Worm (Caenorhabditis elegans) whole organism, young adult: ENCODE measurements around the gene srh-25.

Source experiments
- B0035.1 ChIP-seq: sonication (generic microtip); optimal IDR thresholded peaks from 2 replicates; lab custom pipeline; 2016; ENCODE audit warnings: missing genetic modification characterization, mild to moderate bottlenecking, missing compliant biosample characterization, missing genotype, missing genetic modification reagents
- F10E7.11 ChIP-seq: sonication (generic microtip); optimal IDR thresholded peaks from 2 replicates; lab custom pipeline; 2017; ENCODE audit warnings: mild to moderate bottlenecking, missing genetic modification characterization, moderate library complexity, missing compliant biosample characterization
- F23B12.7 ChIP-seq: sonication (generic microtip); optimal IDR thresholded peaks from 2 replicates; lab custom pipeline; 2017; ENCODE audit warnings: missing genetic modification characterization, mild to moderate bottlenecking, missing compliant biosample characterization, antibody characterized with exemption, moderate library complexity; ENCODE audit not compliant: insufficient read depth
- F33H1.4 ChIP-seq: fragments of 200-800 bp; sonication (Bioruptor generic); IDR thresholded peaks from 2 replicates; pipeline ENCODE4 v1.3.6; 2022; ENCODE audit warnings: missing genetic modification reagents, missing genetic modification characterization, missing compliant biosample characterization
- F39B2.1 ChIP-seq: fragments of 200-800 bp; sonication (Bioruptor generic); IDR thresholded peaks from 2 replicates; pipeline ENCODE4 v1.3.6; 2022; ENCODE audit warnings: missing genetic modification reagents, missing genetic modification characterization, missing compliant biosample characterization
- T07F8.4 ChIP-seq: sonication (generic microtip); optimal IDR thresholded peaks from 2 replicates; lab custom pipeline; 2016; ENCODE audit warnings: mild to moderate bottlenecking, missing genetic modification characterization, moderate library complexity, missing compliant biosample characterization
- Y53F4B.3 ChIP-seq: fragments of 200-800 bp; sonication (Bioruptor generic); IDR thresholded peaks from 2 replicates; pipeline ENCODE4 v1.3.6; 2022; ENCODE audit warnings: missing genetic modification reagents, missing genetic modification characterization, missing compliant biosample characterization
- Y56A3A.18 ChIP-seq: fragments of 200-800 bp; sonication (Bioruptor generic); IDR thresholded peaks from 2 replicates; pipeline ENCODE4 v1.3.6; 2022; ENCODE audit warnings: missing genetic modification reagents, missing genetic modification characterization, missing compliant biosample characterization
- aptf-2 ChIP-seq: fragments of 200-800 bp; sonication (Bioruptor generic); conservative IDR thresholded peaks from 2 replicates; pipeline ENCODE4 v1.3.6; 2022; ENCODE audit warnings: missing genetic modification reagents, missing genetic modification characterization, missing compliant biosample characterization
- atf-7 ChIP-seq: sonication (generic microtip); optimal IDR thresholded peaks from 2 replicates; lab custom pipeline; 2017; ENCODE audit warnings: mild to moderate bottlenecking, missing genetic modification characterization, missing compliant biosample characterization
- attf-3 ChIP-seq: fragments of 200-800 bp; sonication (Bioruptor generic); conservative IDR thresholded peaks from 2 replicates; pipeline ENCODE4 v1.3.6; 2022; ENCODE audit warnings: missing genetic modification reagents, missing genetic modification characterization, missing compliant biosample characterization
- attf-5 ChIP-seq: fragments of 200-800 bp; sonication (Bioruptor generic); optimal IDR thresholded peaks from 2 replicates; lab custom pipeline; 2018; ENCODE audit warnings: mild to moderate bottlenecking, missing genetic modification characterization, missing compliant biosample characterization
- attf-6 ChIP-seq: fragments of 200-800 bp; sonication (Bioruptor generic); IDR thresholded peaks from 2 replicates; pipeline ENCODE4 v1.3.6; 2022; ENCODE audit warnings: missing genetic modification reagents, missing genetic modification characterization, missing compliant biosample characterization
- ccch-3 ChIP-seq: fragments of 200-800 bp; sonication (Bioruptor generic); optimal IDR thresholded peaks from 2 replicates; lab custom pipeline; 2018; ENCODE audit warnings: mild to moderate bottlenecking, missing genetic modification characterization, missing compliant biosample characterization
- cebp-1 ChIP-seq, 2 experiments: fragments of 200-800 bp in 1 of 2; sonication (Bioruptor generic) in 1 of 2; sonication (generic microtip) in 1 of 2; IDR thresholded peaks in 1 of 2; optimal IDR thresholded peaks in 1 of 2; 2 replicates each; pipeline versions ENCODE4 v1.3.6 to Lab custom; 2017 to 2022; ENCODE audit warnings: missing compliant biosample characterization in 2 of 2, missing genetic modification characterization in 2 of 2, mild to moderate bottlenecking in 1 of 2, missing genetic modification reagents in 1 of 2, moderate library complexity in 1 of 2
- cebp-2 ChIP-seq: fragments of 200-800 bp; sonication (Bioruptor generic); IDR thresholded peaks from 2 replicates; pipeline ENCODE4 v1.3.6; 2022; ENCODE audit warnings: missing genetic modification characterization, missing compliant biosample characterization
- dpl-1 ChIP-seq: fragments of 150-350 bp; optimal IDR thresholded peaks from 2 replicates; lab custom pipeline; 2014; ENCODE audit warnings: missing biosample characterization, missing genetic modification reagents, missing genetic modification characterization
- ets-4 ChIP-seq: fragments of 200-800 bp; sonication (Bioruptor generic); optimal IDR thresholded peaks from 2 replicates; lab custom pipeline; 2018; ENCODE audit warnings: mild to moderate bottlenecking, missing genetic modification characterization, missing compliant biosample characterization
- fkh-3 ChIP-seq: sonication (generic microtip); optimal IDR thresholded peaks from 2 replicates; lab custom pipeline; 2016; ENCODE audit warnings: mild to moderate bottlenecking, missing genetic modification characterization, missing compliant biosample characterization
- hlh-12 ChIP-seq: sonication (generic microtip); optimal IDR thresholded peaks from 2 replicates; lab custom pipeline; 2016; ENCODE audit warnings: missing genetic modification characterization, missing compliant biosample characterization
- hsf-1 ChIP-seq: fragments of 200-800 bp; sonication (Bioruptor generic); IDR thresholded peaks from 2 replicates; pipeline ENCODE4 v1.3.6; 2022; ENCODE audit warnings: missing genetic modification reagents, missing genetic modification characterization, missing compliant biosample characterization
- lin-26 ChIP-seq: fragments of 200-800 bp; sonication (Bioruptor generic); IDR thresholded peaks from 2 replicates; pipeline ENCODE4 v1.3.6; 2022; ENCODE audit warnings: missing genetic modification reagents, missing genetic modification characterization, missing compliant biosample characterization
- lin-35 ChIP-seq, 3 experiments: fragments of 150-350 bp in 2 of 3; sonication (generic microtip) in 1 of 3; optimal IDR thresholded peaks; 2 replicates each; lab custom pipeline; 2014 to 2018; ENCODE audit warnings: missing biosample characterization in 3 of 3, missing genetic modification characterization in 3 of 3, missing genetic modification reagents in 3 of 3
- lir-1 ChIP-seq: fragments of 200-800 bp; sonication (Bioruptor generic); conservative IDR thresholded peaks from 2 replicates; pipeline ENCODE4 v1.3.6; 2022; ENCODE audit warnings: missing genetic modification reagents, missing genetic modification characterization, missing compliant biosample characterization
- madf-6 ChIP-seq: fragments of 200-800 bp; sonication (Bioruptor generic); IDR thresholded peaks from 2 replicates; pipeline ENCODE4 v1.3.6; 2022; ENCODE audit warnings: missing genetic modification reagents, missing genetic modification characterization, missing compliant biosample characterization
- madf-8 ChIP-seq: fragments of 200-800 bp; sonication (Bioruptor generic); conservative IDR thresholded peaks from 2 replicates; pipeline ENCODE4 v1.3.6; 2022; ENCODE audit warnings: missing genetic modification reagents, missing genetic modification characterization, missing compliant biosample characterization
- mes-4 ChIP-seq: sonication (generic microtip); optimal IDR thresholded peaks from 2 replicates; lab custom pipeline; 2016; ENCODE audit warnings: missing genotype, missing genetic modification characterization, missing compliant biosample characterization
- nhr-120 ChIP-seq: fragments of 200-800 bp; sonication (Bioruptor generic); IDR thresholded peaks from 2 replicates; pipeline ENCODE4 v1.3.6; 2022; ENCODE audit warnings: missing genetic modification characterization, missing compliant biosample characterization
- nhr-80 ChIP-seq: sonication (generic microtip); optimal IDR thresholded peaks from 2 replicates; lab custom pipeline; 2016; ENCODE audit warnings: missing genetic modification characterization, missing compliant biosample characterization
- nhr-90 ChIP-seq: sonication (generic microtip); optimal IDR thresholded peaks from 2 replicates; lab custom pipeline; 2016; ENCODE audit warnings: missing genotype, mild to moderate bottlenecking, missing genetic modification characterization, missing compliant biosample characterization
- pbrm-1 ChIP-seq: fragments of 200-800 bp; sonication (Bioruptor generic); IDR thresholded peaks from 2 replicates; pipeline ENCODE4 v1.3.6; 2022; ENCODE audit warnings: missing genetic modification reagents, missing genetic modification characterization, missing compliant biosample characterization
- sea-2 ChIP-seq: fragments of 200-800 bp; sonication (Bioruptor generic); IDR thresholded peaks from 2 replicates; pipeline ENCODE4 v1.3.6; 2022; ENCODE audit warnings: missing genetic modification characterization, missing compliant biosample characterization
- snpc-3.4 ChIP-seq: sonication (generic microtip); optimal IDR thresholded peaks from 2 replicates; lab custom pipeline; 2017; ENCODE audit warnings: missing genetic modification characterization, mild to moderate bottlenecking, missing compliant biosample characterization, antibody characterized with exemption, moderate library complexity, missing genotype, missing genetic modification reagents
- snpc-4 ChIP-seq, 5 experiments: fragments of 150-350 bp in 1 of 5; sonication (generic microtip) in 4 of 5; optimal IDR thresholded peaks; 2 replicates each; lab custom pipeline; 2014 to 2018; ENCODE audit warnings: missing genetic modification characterization in 5 of 5, missing biosample characterization in 3 of 5, antibody characterized with exemption in 2 of 5, mild to moderate bottlenecking in 2 of 5, missing compliant biosample characterization in 2 of 5, missing genotype in 2 of 5, moderate library complexity in 2 of 5, missing genetic modification reagents in 1 of 5
- somi-1 ChIP-seq: fragments of 200-800 bp; sonication (Bioruptor generic); optimal IDR thresholded peaks from 2 replicates; lab custom pipeline; 2018; ENCODE audit warnings: mild to moderate bottlenecking, missing genetic modification characterization, missing compliant biosample characterization
- sptf-2 ChIP-seq: fragments of 200-800 bp; sonication (Bioruptor generic); optimal IDR thresholded peaks from 2 replicates; lab custom pipeline; 2018; ENCODE audit warnings: mild to moderate bottlenecking, missing genetic modification characterization, missing compliant biosample characterization
- tbp1 ChIP-seq: fragments of 200-800 bp; sonication (Bioruptor generic); optimal IDR thresholded peaks from 2 replicates; lab custom pipeline; 2018; ENCODE audit warnings: mild to moderate bottlenecking, missing genetic modification characterization, missing compliant biosample characterization
- tbx-9 ChIP-seq: sonication (generic microtip); optimal IDR thresholded peaks from 2 replicates; lab custom pipeline; 2016; ENCODE audit warnings: borderline replicate concordance, missing genetic modification characterization, inconsistent platforms, missing compliant biosample characterization
- zfh-2 ChIP-seq: fragments of 200-800 bp; sonication (Bioruptor generic); conservative IDR thresholded peaks from 2 replicates; pipeline ENCODE4 v1.3.6; 2022; ENCODE audit warnings: missing genetic modification reagents, missing genetic modification characterization, missing compliant biosample characterization

Gene srh-25

ce11 chrV:12400677-12401236 lies 32.9 kb downstream of the srh-25 start, which contains the start of the genes K01D12.20 and miga-1:
TSS of gene K01D12.20 (minus strand) at chrV:12400814.
TSS of gene miga-1 (minus strand) at chrV:12400859.
- TF ChIP-seq sea-2 (no peak), cebp-1 (GFP tag; IDR thresholded peaks at IDR 0.05; lab: Robert Waterston, UW) (no peak), cebp-1 (tag; optimal IDR thresholded peaks at IDR 0.05; lab: Kevin White, UChicago) (no peak), Y53F4B.3 (GFP tag; lab: Robert Waterston, UW) (no peak), nhr-120 (GFP tag; lab: Robert Waterston, UW) (no peak), dpl-1 (no peak), attf-3 (GFP tag; lab: Robert Waterston, UW) (peak; percentile 96), attf-6 (no peak), F10E7.11 (tag; lab: Kevin White, UChicago) (no peak), snpc-3.4 (tag; lab: Kevin White, UChicago) (no peak), lin-26 (GFP tag; lab: Robert Waterston, UW) (no peak), somi-1 (GFP tag; lab: Kevin White, UChicago) (no peak), hsf-1 (no peak), lir-1 (no peak), madf-6 (GFP tag; lab: Robert Waterston, UW) (peak; percentile 29; the same call in 1 of the 2 replicates), hlh-12 (tag; lab: Kevin White, UChicago) (no peak), F33H1.4 (GFP tag; lab: Robert Waterston, UW) (no peak), fkh-3 (no peak), nhr-90 (no peak), sptf-2 (no peak), atf-7 (tag; lab: Kevin White, UChicago) (peak; percentile 33), tbp1 (GFP tag; lab: Kevin White, UChicago) (no peak), pbrm-1 (no peak), Y56A3A.18 (GFP tag; lab: Robert Waterston, UW) (no peak), ccch-3 (GFP tag; lab: Kevin White, UChicago) (no peak), madf-8 (GFP tag; lab: Robert Waterston, UW) (no peak), attf-5 (GFP tag; lab: Kevin White, UChicago) (peak; percentile 7), F23B12.7 (tag; lab: Kevin White, UChicago) (peak; percentile 4), aptf-2 (GFP tag; lab: Robert Waterston, UW) (no peak), F39B2.1 (GFP tag; lab: Robert Waterston, UW) (no peak), B0035.1 (tag; lab: Kevin White, UChicago) (no peak), T07F8.4 (no peak), zfh-2 (no peak), ets-4 (no peak), mes-4 (no peak), nhr-80 (tag; lab: Kevin White, UChicago) (peak; percentile 18), cebp-2 (no peak), lin-35 (GFP tag; optimal IDR thresholded peaks at IDR 0.05; lab: Kevin White, UChicago) (no peak), tbx-9 (tag; lab: Kevin White, UChicago) (no peak), snpc-4 (GFP tag; optimal IDR thresholded peaks at IDR 0.05; lab: Kevin White, UChicago) (no peak), snpc-4 (tag; optimal IDR thresholded peaks at IDR 0.05; lab: Kevin White, UChicago) (no peak)
- TF ChIP-seq, all 124 proteins: peak for 6
